Worm (Caenorhabditis elegans): ENCODE results near the gene tsen-2.
A peak's percentile ranks its signal among the peaks of the same experiment; 100 is the strongest.

ce11 chrIII:11847014-11847413, 51.1 kb downstream of the tsen-2 start:
- no peak for TF ChIP-seq nhr-11 (tag; optimal IDR thresholded peaks at IDR 0.05)
- TF ChIP-seq sptf-1 (tag; optimal IDR thresholded peaks at IDR 0.05), result no peak
- TF ChIP-seq lin-39 (tag; optimal IDR thresholded peaks at IDR 0.05), result no peak
- TF ChIP-seq ama-1 (optimal IDR thresholded peaks at IDR 0.05), result no peak
- TF ChIP-seq nhr-84 (tag; optimal IDR thresholded peaks at IDR 0.05), result no peak
- TF ChIP-seq ztf-11 (tag; optimal IDR thresholded peaks at IDR 0.05), result no peak
- no peak for TF ChIP-seq egl-27 (tag; optimal IDR thresholded peaks at IDR 0.05)
- no peak for TF ChIP-seq jun-1 (tag; optimal IDR thresholded peaks at IDR 0.05)
- no peak for TF ChIP-seq pax-3 (tag; optimal IDR thresholded peaks at IDR 0.05)
- no peak for TF ChIP-seq mdl-1 (tag; optimal IDR thresholded peaks at IDR 0.05)
- no peak for TF ChIP-seq nhr-76 (tag; optimal IDR thresholded peaks at IDR 0.05)
- peak in 1 of 2 experiments; percentile 30 for TF ChIP-seq lsy-2 (tag; optimal IDR thresholded peaks at IDR 0.05)
- TF ChIP-seq C16A3.4 (tag; optimal IDR thresholded peaks at IDR 0.05), result no peak
- no peak for TF ChIP-seq zag-1 (tag; optimal IDR thresholded peaks at IDR 0.05)

All from whole organism, L1 larva.